Worm (Caenorhabditis elegans): ENCODE data around the gene VW02B12L.2.

The VW02B12L.2 gene

ce11 chrII:11415672-11416071 lies 24.5 kb downstream of the VW02B12L.2 start, which contains the start of gene C05D12.1:
TSS of gene C05D12.1 (minus strand) at chrII:11415772.
- TF ChIP-seq fax-1 (tag; optimal IDR thresholded peaks at IDR 0.05), result no peak
- TF ChIP-seq unc-42 (tag; optimal IDR thresholded peaks at IDR 0.05), result no peak
- no peak for TF ChIP-seq unc-55 (GFP tag; optimal IDR thresholded peaks at IDR 0.05)
- TF ChIP-seq madf-2 (tag; optimal IDR thresholded peaks at IDR 0.05), result no peak
- TF ChIP-seq tbx-7 (tag; optimal IDR thresholded peaks at IDR 0.05), result no peak
- no peak for TF ChIP-seq K02D7.2 (tag; optimal IDR thresholded peaks at IDR 0.05)
- TF ChIP-seq hlh-6 (tag; optimal IDR thresholded peaks at IDR 0.05), result no peak
- no peak for TF ChIP-seq K09A11.1 (tag; optimal IDR thresholded peaks at IDR 0.05; ENCODE audit: insufficient read depth)
- TF ChIP-seq ceh-2 (tag; optimal IDR thresholded peaks at IDR 0.05), result no peak
- no peak for TF ChIP-seq ceh-18 (tag; optimal IDR thresholded peaks at IDR 0.05)

- TF ChIP-seq sox-4 (tag; optimal IDR thresholded peaks at IDR 0.05), result no peak
- TF ChIP-seq unc-42 (tag; optimal IDR thresholded peaks at IDR 0.05), result peak; percentile 57
Measured at ce11 chrII:11409678-11410133, 30.4 kb downstream of the VW02B12L.2 start, which contains the start of gene C05D12.7. TSS of gene C05D12.7 (plus strand) at chrII:11410083.

- TF ChIP-seq sox-4 (tag; optimal IDR thresholded peaks at IDR 0.05), result no peak
- no peak for TF ChIP-seq K09A11.1 (tag; optimal IDR thresholded peaks at IDR 0.05; ENCODE audit: insufficient read depth)
- TF ChIP-seq ceh-31 (tag; optimal IDR thresholded peaks at IDR 0.05), result no peak
- TF ChIP-seq fax-1 (tag; optimal IDR thresholded peaks at IDR 0.05), result no peak
Measured at ce11 chrII:11400386-11400785, 39.7 kb downstream of the VW02B12L.2 start.

ce11 chrII:11398787-11399186 lies 41.3 kb downstream of the VW02B12L.2 start:
- TF ChIP-seq F13H6.1 (tag; optimal IDR thresholded peaks at IDR 0.05), result no peak
- TF ChIP-seq syd-9 (tag; optimal IDR thresholded peaks at IDR 0.05), result no peak
- no peak for TF ChIP-seq zip-5 (tag; optimal IDR thresholded peaks at IDR 0.05)
- no peak for TF ChIP-seq rnt-1 (tag; optimal IDR thresholded peaks at IDR 0.05)
- TF ChIP-seq ceh-22 (tag; optimal IDR thresholded peaks at IDR 0.05), result no peak
- no peak for TF ChIP-seq madf-2 (tag; optimal IDR thresholded peaks at IDR 0.05)
- peak; percentile 44 for TF ChIP-seq fkh-6 (tag; optimal IDR thresholded peaks at IDR 0.05)
- peak; percentile 22 for TF ChIP-seq ceh-31 (tag; optimal IDR thresholded peaks at IDR 0.05)
- no peak for TF ChIP-seq pros-1 (tag; optimal IDR thresholded peaks at IDR 0.05)
- no peak for TF ChIP-seq elt-4 (tag; optimal IDR thresholded peaks at IDR 0.05)
- TF ChIP-seq pax-1 (tag; optimal IDR thresholded peaks at IDR 0.05), result no peak
- no peak for TF ChIP-seq dmd-4 (tag; optimal IDR thresholded peaks at IDR 0.05; ENCODE audit: borderline replicate concordance)
- no peak for TF ChIP-seq sox-4 (tag; optimal IDR thresholded peaks at IDR 0.05)
- no peak for TF ChIP-seq hlh-6 (tag; optimal IDR thresholded peaks at IDR 0.05)
- TF ChIP-seq lim-6 (tag; optimal IDR thresholded peaks at IDR 0.05), result no peak
- TF ChIP-seq ama-1 (optimal IDR thresholded peaks at IDR 0.05), result no peak
- peak; percentile 14 for TF ChIP-seq dve-1 (tag; optimal IDR thresholded peaks at IDR 0.05)
- no peak for TF ChIP-seq C08G9.2 (tag; optimal IDR thresholded peaks at IDR 0.05)
- TF ChIP-seq ceh-45 (GFP tag; IDR thresholded peaks at IDR 0.05), result no peak
- TF ChIP-seq hlh-30 (tag; optimal IDR thresholded peaks at IDR 0.05; ENCODE audit: insufficient read depth), result no peak
- no peak for TF ChIP-seq unc-86 (tag; optimal IDR thresholded peaks at IDR 0.05)
- no peak for TF ChIP-seq ceh-30 (tag; optimal IDR thresholded peaks at IDR 0.05)
- TF ChIP-seq ceh-34 (tag; optimal IDR thresholded peaks at IDR 0.05), result no peak
- TF ChIP-seq nhr-232 (tag; optimal IDR thresholded peaks at IDR 0.05), result no peak
- TF ChIP-seq ceh-24 (tag; optimal IDR thresholded peaks at IDR 0.05), result no peak
- no peak for TF ChIP-seq ceh-14 (tag; optimal IDR thresholded peaks at IDR 0.05)
- peak; percentile 64 for TF ChIP-seq ets-4 (tag; optimal IDR thresholded peaks at IDR 0.05)
- no peak for TF ChIP-seq odd-2 (tag; optimal IDR thresholded peaks at IDR 0.05)
- no peak for TF ChIP-seq C38D4.7 (GFP tag; optimal IDR thresholded peaks at IDR 0.05)
- no peak for TF ChIP-seq Y22D7AL.16 (tag; optimal IDR thresholded peaks at IDR 0.05)
- no peak for TF ChIP-seq pqm-1 (tag; optimal IDR thresholded peaks at IDR 0.05)
- TF ChIP-seq sox-2 (GFP tag; IDR thresholded peaks at IDR 0.05), result no peak
- peak; percentile 24 for TF ChIP-seq ref-2 (tag; optimal IDR thresholded peaks at IDR 0.05)
- no peak for TF ChIP-seq ceh-19 (GFP tag; optimal IDR thresholded peaks at IDR 0.05)
- TF ChIP-seq tbx-7 (tag; optimal IDR thresholded peaks at IDR 0.05), result no peak
- TF ChIP-seq hlh-13 (GFP tag; optimal IDR thresholded peaks at IDR 0.05), result no peak
- no peak for TF ChIP-seq unc-3 (GFP tag; conservative IDR thresholded peaks at IDR 0.05)
- TF ChIP-seq unc-3 (tag; optimal IDR thresholded peaks at IDR 0.05), result no peak
- no peak for TF ChIP-seq gmeb-2 (tag; optimal IDR thresholded peaks at IDR 0.05)
- no peak for TF ChIP-seq K09A11.1 (tag; optimal IDR thresholded peaks at IDR 0.05; ENCODE audit: insufficient read depth)

Measured in whole organism, late embryonic.